Fruit fly (Drosophila melanogaster) whole organism, embryonic: Measurements from ENCODE around the gene CG15553.

Source experiments
- C15 ChIP-seq: fragments of 200-800 bp; sonication (Bioruptor generic); IDR thresholded peaks from 3 replicates; pipeline ENCODE4 v1.3.6; 2022; ENCODE audit warnings: missing biosample characterization, missing genetic modification characterization
- CG11398 ChIP-seq: fragments of 200-800 bp; sonication (Bioruptor generic); optimal IDR thresholded peaks from 2 replicates; lab custom pipeline; 2016; ENCODE audit warnings: missing biosample characterization, missing genetic modification characterization
- CG12219 ChIP-seq: fragments of 200-800 bp; sonication (Bioruptor generic); optimal IDR thresholded peaks from 3 replicates; lab custom pipeline; 2018; ENCODE audit warnings: missing biosample characterization, mild to moderate bottlenecking, missing genetic modification characterization
- CG12391 ChIP-seq: fragments of 200-800 bp; sonication (Bioruptor generic); optimal IDR thresholded peaks from 3 replicates; lab custom pipeline; 2018; ENCODE audit warnings: missing biosample characterization, mild to moderate bottlenecking, missing genetic modification characterization, moderate library complexity
- CG12942 ChIP-seq: fragments of 200-800 bp; sonication (Bioruptor generic); optimal IDR thresholded peaks from 3 replicates; lab custom pipeline; 2016; ENCODE audit warnings: missing biosample characterization, missing genetic modification characterization
- CG14441 ChIP-seq: fragments of 200-800 bp; sonication (Bioruptor generic); IDR thresholded peaks from 2 replicates; pipeline ENCODE4 v1.3.6; 2022; ENCODE audit warnings: missing biosample characterization, missing genetic modification characterization
- CG14965 ChIP-seq: fragments of 200-800 bp; sonication (Bioruptor generic); optimal IDR thresholded peaks from 2 replicates; lab custom pipeline; 2016; ENCODE audit warnings: missing biosample characterization, missing genetic modification characterization, borderline replicate concordance
- CG18476 ChIP-seq: fragments of 200-800 bp; sonication (Bioruptor generic); optimal IDR thresholded peaks from 2 replicates; lab custom pipeline; 2016; ENCODE audit warnings: missing biosample characterization, mild to moderate bottlenecking, missing genetic modification characterization
- CG2875 ChIP-seq: fragments of 200-800 bp; sonication (Bioruptor generic); optimal IDR thresholded peaks from 2 replicates; lab custom pipeline; 2017; ENCODE audit warnings: missing biosample characterization, mild to moderate bottlenecking, missing genetic modification characterization, missing genetic modification reagents
- CG30403 ChIP-seq: fragments of 200-800 bp; sonication (Bioruptor generic); optimal IDR thresholded peaks from 3 replicates; lab custom pipeline; 2016; ENCODE audit warnings: missing biosample characterization, missing genetic modification characterization
- CG32772 ChIP-seq: fragments of 200-800 bp; sonication (Bioruptor generic); IDR thresholded peaks from 2 replicates; pipeline ENCODE4 v1.3.6; 2022; ENCODE audit warnings: missing biosample characterization, missing genetic modification characterization
- CG33213 ChIP-seq: fragments of 200-800 bp; sonication (Bioruptor generic); optimal IDR thresholded peaks from 3 replicates; lab custom pipeline; 2016; ENCODE audit warnings: missing biosample characterization, missing genetic modification characterization
- CG34422 ChIP-seq: fragments of 200-800 bp; sonication (Bioruptor generic); IDR thresholded peaks from 3 replicates; pipeline ENCODE4 v1.3.6; 2022; ENCODE audit warnings: missing biosample characterization, missing genetic modification characterization
- CG4730 ChIP-seq: fragments of 200-800 bp; sonication (Bioruptor generic); IDR thresholded peaks from 2 replicates; pipeline ENCODE4 v1.3.6; 2022; ENCODE audit warnings: missing biosample characterization, missing genetic modification characterization
- CG4854 ChIP-seq: fragments of 200-800 bp; sonication (Bioruptor generic); optimal IDR thresholded peaks from 2 replicates; lab custom pipeline; 2016; ENCODE audit warnings: missing biosample characterization, missing genetic modification characterization, inconsistent platforms
- CG5953 ChIP-seq: fragments of 200-800 bp; sonication (Bioruptor generic); IDR thresholded peaks from 2 replicates; pipeline ENCODE4 v1.3.6; 2022; ENCODE audit warnings: missing biosample characterization, missing genetic modification characterization
- CG6689 ChIP-seq: fragments of 200-800 bp; sonication (Bioruptor generic); IDR thresholded peaks from 2 replicates; pipeline ENCODE4 v1.3.6; 2022; ENCODE audit warnings: missing biosample characterization, missing genetic modification characterization
- CG6854 ChIP-seq: fragments of 200-800 bp; sonication (Bioruptor generic); optimal IDR thresholded peaks from 3 replicates; lab custom pipeline; 2017; ENCODE audit warnings: missing biosample characterization, mild to moderate bottlenecking, missing genetic modification characterization
- CG8388 ChIP-seq: fragments of 200-800 bp; sonication (Bioruptor generic); optimal IDR thresholded peaks from 2 replicates; lab custom pipeline; 2019; ENCODE audit warnings: missing biosample characterization, mild to moderate bottlenecking, missing genetic modification characterization, moderate library complexity
- CG8765 ChIP-seq: fragments of 200-800 bp; sonication (Bioruptor generic); IDR thresholded peaks from 2 replicates; pipeline ENCODE4 v1.3.6; 2022; ENCODE audit warnings: missing biosample characterization, missing genetic modification characterization
- CHES-1-like ChIP-seq: fragments of 200-800 bp; sonication (Bioruptor generic); optimal IDR thresholded peaks from 2 replicates; lab custom pipeline; 2016; ENCODE audit warnings: missing biosample characterization, missing genetic modification characterization
- D19A ChIP-seq: fragments of 200-800 bp; optimal IDR thresholded peaks from 3 replicates; lab custom pipeline; 2019; ENCODE audit warnings: missing biosample characterization, mild to moderate bottlenecking, missing genetic modification characterization, moderate library complexity
- D19B ChIP-seq: fragments of 200-800 bp; sonication (Bioruptor generic); optimal IDR thresholded peaks from 2 replicates; lab custom pipeline; 2017; ENCODE audit warnings: missing biosample characterization, mild to moderate bottlenecking, missing genetic modification characterization
- Dad ChIP-seq: fragments of 200-800 bp; sonication (Bioruptor generic); optimal IDR thresholded peaks from 3 replicates; lab custom pipeline; 2016; ENCODE audit warnings: missing biosample characterization, missing genetic modification characterization
- Dbx ChIP-seq: fragments of 200-800 bp; sonication (Bioruptor generic); IDR thresholded peaks from 3 replicates; pipeline ENCODE4 v1.3.6; 2022; ENCODE audit warnings: missing biosample characterization, missing genetic modification characterization
- Elba2 ChIP-seq: fragments of 200-800 bp; sonication (Bioruptor generic); optimal IDR thresholded peaks from 3 replicates; lab custom pipeline; 2016; ENCODE audit warnings: missing biosample characterization, missing genetic modification characterization
- Gsc ChIP-seq: fragments of 200-800 bp; sonication (Bioruptor generic); IDR thresholded peaks from 2 replicates; pipeline ENCODE4 v1.3.6; 2022; ENCODE audit warnings: missing biosample characterization, missing genetic modification characterization
- Mes4 ChIP-seq: fragments of 200-800 bp; sonication (Bioruptor generic); optimal IDR thresholded peaks from 2 replicates; lab custom pipeline; 2016; ENCODE audit warnings: missing biosample characterization, missing genetic modification characterization
- Stat92E ChIP-seq, 3 experiments: fragments of >200 bp in 2 of 3; fragments of 200-800 bp in 1 of 3; sonication (Bioruptor generic) in 1 of 3; optimal IDR thresholded peaks; 2 replicates each; lab custom pipeline; 2017 to 2019; ENCODE audit warnings: missing biosample characterization in 3 of 3, missing genetic modification characterization in 3 of 3, mild to moderate bottlenecking in 1 of 3, moderate library complexity in 1 of 3
- ac ChIP-seq: fragments of 200-800 bp; sonication (Bioruptor generic); optimal IDR thresholded peaks from 3 replicates; lab custom pipeline; 2017; ENCODE audit warnings: missing biosample characterization, mild to moderate bottlenecking, missing genetic modification characterization
- aop ChIP-seq: fragments of 200-800 bp; sonication (Bioruptor generic); IDR thresholded peaks from 2 replicates; pipeline ENCODE4 v1.3.6; 2022; ENCODE audit warnings: missing biosample characterization, missing genetic modification characterization
- ap ChIP-seq: fragments of 200-800 bp; sonication (Bioruptor generic); IDR thresholded peaks from 2 replicates; pipeline ENCODE4 v1.3.6; 2022; ENCODE audit warnings: missing biosample characterization, missing genetic modification characterization
- bsh ChIP-seq, 2 experiments: fragments of 200-800 bp; sonication (Bioruptor generic); optimal IDR thresholded peaks; 2 replicates each; lab custom pipeline; 2017 to 2018; ENCODE audit warnings: mild to moderate bottlenecking in 2 of 2, missing biosample characterization in 2 of 2, missing genetic modification characterization in 2 of 2, moderate library complexity in 1 of 2
- dimm ChIP-seq: fragments of 200-800 bp; sonication (Bioruptor generic); IDR thresholded peaks from 2 replicates; pipeline ENCODE4 v1.3.6; 2022; ENCODE audit warnings: missing biosample characterization, missing genetic modification characterization
- disco-r ChIP-seq: fragments of 200-800 bp; sonication (Bioruptor generic); optimal IDR thresholded peaks from 2 replicates; lab custom pipeline; 2016; ENCODE audit warnings: missing biosample characterization, missing genetic modification characterization
- emc ChIP-seq: fragments of 200-800 bp; sonication (Bioruptor generic); optimal IDR thresholded peaks from 2 replicates; lab custom pipeline; 2016; ENCODE audit warnings: missing biosample characterization, missing genetic modification characterization
- eve ChIP-seq, 2 experiments: fragments of >200 bp; optimal IDR thresholded peaks; 2 replicates each; lab custom pipeline; 2017; ENCODE audit warnings: missing biosample characterization in 2 of 2, missing genetic modification characterization in 2 of 2
- fd64A ChIP-seq: fragments of 200-800 bp; sonication (Bioruptor generic); optimal IDR thresholded peaks from 3 replicates; lab custom pipeline; 2018; ENCODE audit warnings: missing biosample characterization, mild to moderate bottlenecking, missing genetic modification characterization
- fu2 ChIP-seq: fragments of 200-800 bp; sonication (Bioruptor generic); optimal IDR thresholded peaks from 2 replicates; lab custom pipeline; 2016; ENCODE audit warnings: missing biosample characterization, missing genetic modification characterization
- gce ChIP-seq: fragments of 200-800 bp; sonication (Bioruptor generic); IDR thresholded peaks from 3 replicates; pipeline ENCODE4 v1.3.6; 2022; ENCODE audit warnings: missing biosample characterization, missing genetic modification characterization
- hth ChIP-seq: fragments of >200 bp; optimal IDR thresholded peaks from 2 replicates; lab custom pipeline; 2017; ENCODE audit warnings: inconsistent platforms
- ind ChIP-seq: fragments of 200-800 bp; sonication (Bioruptor generic); optimal IDR thresholded peaks from 3 replicates; lab custom pipeline; 2016; ENCODE audit warnings: missing biosample characterization, missing genetic modification characterization
- lmd ChIP-seq: fragments of 200-800 bp; sonication (Bioruptor generic); IDR thresholded peaks from 2 replicates; pipeline ENCODE4 v1.3.6; 2022; ENCODE audit warnings: missing biosample characterization, missing genetic modification characterization
- lola ChIP-seq, 3 experiments: fragments of >200 bp in 2 of 3; fragments of 200-800 bp in 1 of 3; sonication (Bioruptor generic) in 1 of 3; optimal IDR thresholded peaks; 2 replicates each; lab custom pipeline; 2017 to 2019; ENCODE audit warnings: missing biosample characterization in 3 of 3, missing genetic modification characterization in 3 of 3, mild to moderate bottlenecking in 1 of 3, moderate library complexity in 1 of 3
- peb ChIP-seq: fragments of 200-800 bp; sonication (Bioruptor generic); IDR thresholded peaks from 2 replicates; pipeline ENCODE4 v1.3.6; 2022; ENCODE audit warnings: missing biosample characterization, missing genetic modification characterization
- pum ChIP-seq: fragments of 200-800 bp; sonication (Bioruptor generic); optimal IDR thresholded peaks from 2 replicates; lab custom pipeline; 2016; ENCODE audit warnings: missing biosample characterization, missing genetic modification characterization
- pzg ChIP-seq: fragments of 200-800 bp; sonication (Bioruptor generic); optimal IDR thresholded peaks from 3 replicates; lab custom pipeline; 2018; ENCODE audit warnings: missing biosample characterization, mild to moderate bottlenecking, missing genetic modification characterization, moderate library complexity
- scrt ChIP-seq: fragments of 200-800 bp; sonication (Bioruptor generic); optimal IDR thresholded peaks from 2 replicates; lab custom pipeline; 2018; ENCODE audit warnings: missing biosample characterization, mild to moderate bottlenecking, missing genetic modification characterization, moderate library complexity
- slou ChIP-seq: fragments of 200-800 bp; sonication (Bioruptor generic); optimal IDR thresholded peaks from 3 replicates; lab custom pipeline; 2016; ENCODE audit warnings: missing biosample characterization, missing genetic modification characterization
- wor ChIP-seq: fragments of 200-800 bp; sonication (Bioruptor generic); IDR thresholded peaks from 2 replicates; pipeline ENCODE4 v1.3.6; 2022; ENCODE audit warnings: missing biosample characterization, missing genetic modification characterization

Gene CG15553

dm6 chr3R:31064653-31065322 is 36.2 kb downstream of the CG15553 start, which contains the start of gene Sox100B (continued):
- TF ChIP-seq Gsc (GFP tag; lab: Robert Waterston, UW) (peak; percentile 48; the same call in 1 of the 2 replicates), aop (GFP tag; lab: Robert Waterston, UW) (no peak), D19B (peak; percentile 83), lola (GFP tag; optimal IDR thresholded peaks at IDR 0.05; lab: Kevin White, UChicago) (peak in 1 of 3 experiments; percentile 87), fu2 (GFP tag; lab: Kevin White, UChicago) (no peak), disco-r (GFP tag; lab: Kevin White, UChicago) (no peak), CG12219 (GFP tag; lab: Kevin White, UChicago) (peak; percentile 30), hth (lab: Kevin White, UChicago) (no peak), lmd (GFP tag; lab: Robert Waterston, UW) (peak; percentile 70), eve (GFP tag; optimal IDR thresholded peaks at IDR 0.05; lab: Kevin White, UChicago) (peak in 1 of 2 experiments; percentile 15), scrt (peak; percentile 5), CG32772 (GFP tag; lab: Robert Waterston, UW) (peak; percentile 74), CG4854 (GFP tag; lab: Kevin White, UChicago) (no peak), ap (GFP tag; lab: Robert Waterston, UW) (peak; percentile 24; the same call in 1 of the 2 replicates), CG6689 (GFP tag; lab: Robert Waterston, UW) (peak; percentile 78), ind (peak; percentile 45), Mes4 (GFP tag; lab: Kevin White, UChicago) (no peak), CG14441 (peak; percentile 61), D19A (tag; lab: Kevin White, UChicago) (peak; percentile 78), wor (GFP tag; lab: Robert Waterston, UW) (no peak), ac (GFP tag; lab: Kevin White, UChicago) (peak; percentile 46), CG30403 (GFP tag; lab: Kevin White, UChicago) (peak; percentile 56), dimm (0 out of 2 replicates have a peak, but pooled peaks have one; percentile 10), gce (GFP tag; lab: Robert Waterston, UW) (0 out of 3 replicates have a peak, but pooled peaks have one; percentile 34), CG11398 (GFP tag; lab: Kevin White, UChicago) (no peak), peb (GFP tag; lab: Robert Waterston, UW) (0 out of 2 replicates have a peak, but pooled peaks have one; percentile 43), CG33213 (GFP tag; lab: Kevin White, UChicago) (peak; percentile 20), CG2875 (no peak), pzg (GFP tag; lab: Kevin White, UChicago) (no peak), CG12391 (tag; lab: Kevin White, UChicago) (peak; percentile 81), CG8765 (peak; percentile 82; the same call in 1 of the 2 replicates), Elba2 (GFP tag; lab: Kevin White, UChicago) (peak; percentile 27), CG6854 (GFP tag; lab: Kevin White, UChicago) (no peak), CHES-1-like (GFP tag; lab: Kevin White, UChicago) (no peak), CG14965 (no peak), bsh (GFP tag; optimal IDR thresholded peaks at IDR 0.05; lab: Kevin White, UChicago) (peak in 1 of 2 experiments; percentile 84), CG12942 (GFP tag; lab: Kevin White, UChicago) (peak; percentile 22), Dad (no peak), fd64A (no peak), CG4730 (no peak; the same call in 1 of the 2 replicates), CG5953 (GFP tag; lab: Robert Waterston, UW) (no peak), Stat92E (GFP tag; optimal IDR thresholded peaks at IDR 0.05; lab: Kevin White, UChicago) (no peak), CG34422 (peak; percentile 78; the same call in 2 of the 3 replicates), emc (GFP tag; lab: Kevin White, UChicago) (no peak), pum (peak; percentile 18), CG8388 (GFP tag; lab: Kevin White, UChicago) (peak; percentile 71), slou (no peak), C15 (GFP tag; lab: Robert Waterston, UW) (no peak), Dbx (no peak), CG18476 (GFP tag; lab: Kevin White, UChicago) (no peak)
